Fruit fly (Drosophila melanogaster) S2 (cell line): ENCODE data around the gene CG13258.

Experiments used
- CG8478 ChIP-seq: fragments of >200 bp; optimal IDR thresholded peaks from 2 replicates; lab custom pipeline; 2018
- CTCF ChIP-seq, 2 experiments: fragments of >200 bp; optimal IDR thresholded peaks; 2 replicates each; lab custom pipeline; 2018

CG13258 gene

DNA sequence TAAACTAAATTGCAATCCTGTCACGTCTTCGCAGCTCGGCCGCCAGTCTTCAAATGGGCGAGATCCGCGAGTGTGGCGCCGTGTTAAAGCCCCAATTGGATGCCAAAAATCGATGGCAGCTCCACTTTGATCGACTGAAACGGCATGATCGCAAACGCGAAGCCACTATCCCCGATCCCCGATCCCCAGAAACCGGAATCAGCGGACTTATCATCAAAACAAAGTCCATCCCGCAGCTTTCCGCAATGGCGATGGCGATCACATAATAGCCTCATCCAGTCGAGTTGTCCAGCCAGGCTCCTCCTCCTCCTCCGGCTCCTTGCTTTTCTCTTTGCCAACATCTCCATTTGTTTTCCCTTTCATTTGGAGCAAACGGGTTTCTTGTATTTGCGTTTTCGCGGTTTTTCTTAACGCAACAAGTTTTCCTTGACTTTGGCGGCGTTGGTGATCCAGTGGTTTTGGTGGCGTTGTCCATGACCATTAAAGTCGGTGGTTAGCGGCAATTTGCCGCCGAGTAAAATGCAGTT lies at the start of gene CG13258:
CG13258 (minus strand) TSS at position 51 of the 527 bp plus-strand sequence.
- TF ChIP-seq CG8478 (lab: Kevin White, UChicago) (no peak), CTCF (optimal IDR thresholded peaks at IDR 0.05; lab: Kevin White, UChicago) (no peak)

DNA sequence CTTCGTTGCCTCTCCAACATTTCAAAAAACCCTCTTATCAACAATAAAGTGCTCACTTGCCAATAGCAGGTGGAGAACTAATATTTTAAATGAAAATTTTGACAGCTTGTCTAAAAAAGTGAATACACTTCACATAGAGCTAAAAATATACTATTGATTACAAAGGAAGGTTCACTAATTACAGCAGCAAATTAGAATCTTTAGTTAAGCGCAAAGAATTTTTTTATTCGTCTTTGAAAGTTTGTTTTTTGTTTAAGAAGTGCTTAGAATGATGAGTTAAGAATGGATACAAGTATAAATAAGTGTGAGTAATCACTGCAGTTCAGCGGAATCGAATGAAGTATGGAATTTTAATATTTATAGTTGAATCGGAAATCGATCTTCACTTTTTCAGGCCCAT lies 49.4 kb upstream of the CG13258 start, which contains the start of gene CG44405:
CG44405 (minus strand) TSS at position 101 of the 400 bp plus-strand sequence.
- TF ChIP-seq CTCF (optimal IDR thresholded peaks at IDR 0.05; lab: Kevin White, UChicago): no peak
- no peak for TF ChIP-seq CG8478 (lab: Kevin White, UChicago)

dm6 chr2L:16340268-16340667 lies 47.4 kb upstream of the CG13258 start, which contains the start of gene CG42266:
Gene CG42266 (minus strand): TSS chr2L:16340368.
- TF ChIP-seq CTCF (optimal IDR thresholded peaks at IDR 0.05; lab: Kevin White, UChicago) (no peak), CG8478 (lab: Kevin White, UChicago) (no peak)

- TF ChIP-seq CG8478 (lab: Kevin White, UChicago) (no peak), CTCF (optimal IDR thresholded peaks at IDR 0.05; lab: Kevin White, UChicago) (no peak)
These were observed 45.0 kb upstream of the CG13258 start, which contains the start of gene CG31817 for dm6 chr2L:16337785-16338184. Gene CG31817 (minus strand): TSS chr2L:16337885.

- TF ChIP-seq CTCF (optimal IDR thresholded peaks at IDR 0.05; lab: Kevin White, UChicago): no peak
These were observed 36.8 kb upstream of the CG13258 start, which contains the start of gene CG4440 for dm6 chr2L:16329625-16330024. Gene CG4440 (plus strand): TSS chr2L:16329925.

- TF ChIP-seq CTCF (optimal IDR thresholded peaks at IDR 0.05; lab: Kevin White, UChicago) (peak in 1 of 2 experiments; percentile 19), CG8478 (lab: Kevin White, UChicago) (no peak)
These were observed 36.3 kb upstream of the CG13258 start, which contains the start of gene mRpL4 for dm6 chr2L:16329102-16329520. Gene mRpL4 (minus strand): TSS chr2L:16329132.

DNA sequence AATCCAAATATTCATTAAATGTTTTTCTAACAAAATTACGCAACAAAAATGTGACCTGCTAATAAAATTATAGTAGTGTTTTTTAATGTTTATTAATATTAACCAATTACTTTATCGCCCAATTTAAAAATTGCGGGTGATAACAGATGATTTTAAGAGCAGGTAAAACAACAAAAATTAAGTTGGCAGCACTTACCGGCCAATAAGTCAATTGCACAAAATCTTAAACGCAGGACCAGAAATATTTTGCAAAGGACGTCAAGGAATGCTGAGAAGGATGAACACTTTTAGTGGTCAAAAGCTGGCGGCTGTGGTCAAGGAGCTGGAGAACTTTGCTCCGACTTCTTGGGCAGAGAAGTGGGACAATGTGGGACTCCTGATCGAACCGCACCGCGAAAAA lies 34.1 kb upstream of the CG13258 start, which contains the start of gene CG4278:
CG4278 (plus strand) TSS at position 178 of the 400 bp plus-strand sequence.
- TF ChIP-seq CTCF (optimal IDR thresholded peaks at IDR 0.05; lab: Kevin White, UChicago): no peak
- no peak for TF ChIP-seq CG8478 (lab: Kevin White, UChicago)

DNA sequence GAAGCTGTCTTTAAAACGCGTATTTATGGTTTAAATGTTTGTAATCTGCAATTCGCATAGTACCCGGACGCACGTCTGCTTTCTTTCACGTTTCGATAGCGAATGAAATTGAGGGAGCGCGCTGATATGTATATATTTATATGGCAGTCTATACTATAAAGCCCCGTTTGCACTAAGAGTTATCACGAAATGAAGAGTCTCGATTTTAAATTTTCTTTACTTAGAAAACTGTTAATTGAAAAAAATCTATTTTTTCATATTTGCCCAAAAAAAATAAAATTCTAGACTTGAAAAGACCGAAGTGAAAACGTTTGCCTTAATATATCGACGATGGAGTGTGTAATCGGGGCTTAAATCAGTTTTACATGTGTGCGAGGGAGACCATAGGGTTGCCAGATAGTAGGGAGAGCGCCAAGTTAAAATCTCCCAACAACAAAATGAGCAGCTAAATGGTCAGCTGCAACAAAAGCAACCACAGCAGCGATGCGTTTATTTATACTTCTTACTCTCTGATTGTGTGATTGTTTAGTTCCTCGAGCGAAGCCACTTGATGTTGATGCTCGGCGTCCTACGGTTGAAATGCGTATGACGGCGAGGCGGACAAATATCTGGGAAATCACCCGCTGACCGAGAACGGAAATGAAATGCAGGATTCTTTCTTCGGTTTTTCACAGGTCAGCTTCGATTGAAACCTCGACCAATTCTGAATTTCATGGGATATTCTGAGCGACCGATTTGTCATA lies 32.9 kb upstream of the CG13258 start, which contains the start of gene cact:
cact (minus strand) TSS at position 693 of the 743 bp plus-strand sequence.
- TF ChIP-seq CTCF (optimal IDR thresholded peaks at IDR 0.05; lab: Kevin White, UChicago) (no peak), CG8478 (lab: Kevin White, UChicago) (no peak)

dm6 chr2L:16324833-16325232 lies 32.0 kb upstream of the CG13258 start:
- TF ChIP-seq CG8478 (lab: Kevin White, UChicago) (no peak), CTCF (optimal IDR thresholded peaks at IDR 0.05; lab: Kevin White, UChicago) (no peak)

dm6 chr2L:16323544-16323943 lies 30.7 kb upstream of the CG13258 start:
- TF ChIP-seq CTCF (optimal IDR thresholded peaks at IDR 0.05; lab: Kevin White, UChicago): no peak
- no peak for TF ChIP-seq CG8478 (lab: Kevin White, UChicago)

DNA sequence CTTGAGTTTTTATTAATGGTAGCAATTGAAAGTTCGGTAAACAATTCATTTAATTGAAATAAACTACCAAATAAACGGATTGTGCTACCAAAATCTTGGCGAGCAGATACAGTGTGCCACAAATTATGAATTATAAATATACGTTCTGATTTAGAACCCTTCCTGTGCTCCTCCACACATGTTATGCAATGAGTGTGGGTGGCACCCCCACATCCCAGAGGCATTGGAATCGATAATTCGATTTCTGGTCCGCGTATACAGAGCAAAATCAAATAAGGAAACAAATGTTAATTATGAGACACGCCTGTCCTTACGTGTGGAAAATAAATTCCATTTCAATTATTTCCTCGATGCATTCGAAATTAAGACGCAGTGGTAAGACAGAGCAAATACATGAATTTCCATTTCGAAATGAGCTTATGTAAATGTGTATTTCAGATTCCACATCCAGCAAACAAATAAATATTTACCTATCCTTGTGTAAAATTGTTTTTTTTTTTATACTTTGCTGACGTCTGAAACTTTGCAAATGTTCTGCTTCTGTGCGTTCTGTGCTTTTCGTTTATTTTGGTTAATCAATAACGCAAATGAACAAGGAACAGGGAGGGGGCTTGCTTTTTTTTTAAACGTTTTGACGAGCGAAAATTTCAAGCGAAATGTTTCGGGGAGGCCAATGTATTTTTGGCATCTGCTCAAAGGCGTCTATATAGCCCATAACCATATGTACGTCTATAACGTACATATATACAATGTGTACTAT lies 29.2 kb upstream of the CG13258 start:
- TF ChIP-seq CTCF (optimal IDR thresholded peaks at IDR 0.05; lab: Kevin White, UChicago) (no peak), CG8478 (lab: Kevin White, UChicago) (no peak)

DNA sequence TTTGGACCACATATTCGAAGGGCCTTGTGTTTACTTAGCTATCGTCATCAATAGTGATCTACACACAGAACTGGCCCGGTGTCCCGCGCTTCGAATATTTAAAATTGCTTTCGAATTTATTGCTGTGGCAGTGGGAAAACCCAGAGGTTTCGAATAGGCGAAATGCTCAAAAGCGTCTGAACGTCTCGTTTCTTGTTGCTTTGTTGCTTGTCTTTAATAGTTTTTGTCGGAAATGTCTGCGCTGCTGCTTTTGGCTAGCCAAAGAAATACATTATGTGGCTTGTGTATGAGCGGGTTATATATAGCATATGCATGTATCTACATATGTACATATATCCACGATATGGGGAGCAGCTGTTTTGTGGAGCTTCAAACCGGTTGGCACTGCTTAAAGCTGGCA lies 28.4 kb upstream of the CG13258 start:
- TF ChIP-seq CTCF (optimal IDR thresholded peaks at IDR 0.05; lab: Kevin White, UChicago): no peak
- TF ChIP-seq CG8478 (lab: Kevin White, UChicago): no peak

- TF ChIP-seq CTCF (optimal IDR thresholded peaks at IDR 0.05; lab: Kevin White, UChicago): no peak
- no peak for TF ChIP-seq CG8478 (lab: Kevin White, UChicago)
These were observed 27.6 kb upstream of the CG13258 start for dm6 chr2L:16320428-16320827.

DNA sequence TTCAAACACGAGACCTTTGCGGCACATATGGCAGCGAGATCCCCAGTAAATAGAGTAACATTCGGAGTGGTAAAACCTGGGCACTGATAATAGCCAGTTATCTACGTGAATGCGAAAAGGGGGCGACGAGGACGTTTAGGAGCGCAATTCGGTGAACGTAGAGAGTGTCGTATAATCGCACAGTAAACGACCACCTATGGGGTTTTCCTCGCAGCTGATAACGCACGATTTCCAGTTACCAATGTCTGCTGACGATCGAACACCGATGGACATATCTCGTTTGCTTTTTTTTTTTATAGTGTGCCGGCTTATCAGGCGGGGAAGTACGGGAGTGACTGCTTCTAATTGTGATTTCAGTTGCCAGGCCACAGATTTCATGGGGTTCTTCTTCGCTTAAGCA lies 26.9 kb upstream of the CG13258 start:
- no peak for TF ChIP-seq CG8478 (lab: Kevin White, UChicago)
